Worm (Caenorhabditis elegans) whole organism, L4/young adult: Measurements from ENCODE around the gene R12C12.6.

Source experiments
- W03F9.2 ChIP-seq: fragments of 150-350 bp; optimal IDR thresholded peaks from 2 replicates; lab custom pipeline; 2014; ENCODE audit warnings: missing biosample characterization, missing genetic modification characterization
- dao-5 ChIP-seq: sonication (generic microtip); optimal IDR thresholded peaks from 2 replicates; lab custom pipeline; 2016; ENCODE audit warnings: missing genotype, missing genetic modification characterization, moderate library complexity, missing compliant biosample characterization
- him-1 ChIP-seq: sonication (generic microtip); optimal IDR thresholded peaks from 2 replicates; lab custom pipeline; 2016; ENCODE audit warnings: missing genotype, missing genetic modification reagents, missing genetic modification characterization, missing compliant biosample characterization

DNA sequence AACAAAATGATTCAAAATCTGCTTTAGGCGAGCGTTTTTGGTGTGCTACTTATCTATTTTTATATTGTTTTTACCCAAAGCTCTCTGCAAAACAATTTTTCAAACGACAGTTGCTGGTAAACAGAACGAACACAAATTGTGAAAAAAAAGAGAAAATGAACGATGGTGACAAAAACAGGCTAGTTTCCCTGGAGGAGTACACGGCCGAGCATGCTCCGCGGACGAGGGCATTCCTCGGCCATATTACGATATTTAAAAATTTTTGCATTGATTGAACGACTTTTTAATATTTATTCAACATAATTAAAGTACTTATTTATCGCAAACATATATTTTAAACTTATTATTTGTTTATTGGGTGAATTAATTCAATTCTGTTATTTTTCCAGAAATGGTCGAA, 49.8 kb upstream of the R12C12.6 start, which contains the start of the genes tpp-2 and rbbp-5:
- TF ChIP-seq him-1 (tag; lab: Kevin White, UChicago) (no peak), W03F9.2 (tag; lab: Kevin White, UChicago) (no peak), dao-5 (no peak)
